Worm (Caenorhabditis elegans): ENCODE measurements around the gene F19G12.4.

DNA sequence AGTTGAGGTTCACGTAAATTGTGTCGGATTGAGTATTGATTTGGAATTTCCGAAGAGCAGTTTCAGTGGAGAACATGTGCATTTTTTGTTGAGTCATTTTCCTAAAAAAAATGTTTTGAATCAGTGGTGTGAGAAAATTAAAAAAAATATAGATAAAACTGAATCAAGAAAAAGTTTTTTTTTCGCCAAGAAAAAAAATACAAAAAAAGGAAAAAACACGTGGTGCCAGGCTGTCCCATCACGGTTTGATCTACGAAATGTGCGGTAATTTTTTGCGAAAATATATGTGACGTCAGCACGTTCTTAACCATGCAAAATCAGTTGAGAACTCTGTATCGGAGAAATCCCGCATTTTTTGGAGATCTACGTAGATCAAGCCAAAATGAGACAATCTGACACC, 23.2 kb upstream of the F19G12.4 start, which contains the start of gene F56C3.9:
- no peak for TF ChIP-seq cnd-1 (tag; optimal IDR thresholded peaks at IDR 0.05)
- TF ChIP-seq zip-8 (tag; optimal IDR thresholded peaks at IDR 0.05), result no peak
- no peak for TF ChIP-seq ceh-39 (tag; optimal IDR thresholded peaks at IDR 0.05)
- TF ChIP-seq nhr-76 (tag; optimal IDR thresholded peaks at IDR 0.05), result no peak
- no peak for TF ChIP-seq nhr-28 (tag; optimal IDR thresholded peaks at IDR 0.05)
- TF ChIP-seq hlh-1 (tag; optimal IDR thresholded peaks at IDR 0.05), result no peak
- TF ChIP-seq mep-1 (tag; optimal IDR thresholded peaks at IDR 0.05), result no peak
- TF ChIP-seq lsy-2 (tag; optimal IDR thresholded peaks at IDR 0.05), result no peak
- TF ChIP-seq mab-5 (tag; optimal IDR thresholded peaks at IDR 0.05), result no peak

Data from whole organism, mixed stage, embryonic.